Fruit fly (Drosophila melanogaster): ENCODE results near the gene CG32485.

CG32485 gene

dm6 chr3L:3081146-3081872, 31.2 kb downstream of the CG32485 start (continued):
- peak; percentile 99 for TF ChIP-seq CrebB (tag; optimal IDR thresholded peaks at IDR 0.05)
- peak; percentile 97 for TF ChIP-seq CG1233 (GFP tag; optimal IDR thresholded peaks at IDR 0.05)
- TF ChIP-seq HmgD (GFP tag; optimal IDR thresholded peaks at IDR 0.05): peak; percentile 80
- peak; percentile 96 for TF ChIP-seq danr (GFP tag; IDR thresholded peaks at IDR 0.05)
- TF ChIP-seq CG10321 (GFP tag; IDR thresholded peaks at IDR 0.05): peak; percentile 88
- peak; percentile 97 for TF ChIP-seq CG10654 (GFP tag; optimal IDR thresholded peaks at IDR 0.05)
- TF ChIP-seq CG11093 (GFP tag; IDR thresholded peaks at IDR 0.05): peak; percentile 96
- peak; percentile 100 for TF ChIP-seq row (GFP tag; IDR thresholded peaks at IDR 0.05)
- TF ChIP-seq E2f1 (GFP tag; IDR thresholded peaks at IDR 0.05): peak; percentile 98
- peak; percentile 95 for TF ChIP-seq Fer2 (tag; optimal IDR thresholded peaks at IDR 0.05)
- TF ChIP-seq sima (GFP tag; optimal IDR thresholded peaks at IDR 0.05): peak; percentile 90
- TF ChIP-seq BEAF-32 (GFP tag; optimal IDR thresholded peaks at IDR 0.05): peak; percentile 24
- TF ChIP-seq CG32767 (GFP tag; IDR thresholded peaks at IDR 0.05): peak; percentile 99
- TF ChIP-seq bab2 (GFP tag; optimal IDR thresholded peaks at IDR 0.05): peak; percentile 97
- TF ChIP-seq eyg (GFP tag; optimal IDR thresholded peaks at IDR 0.05): peak; percentile 92
- TF ChIP-seq Max (GFP tag; optimal IDR thresholded peaks at IDR 0.05): peak; percentile 99
- TF ChIP-seq lmd (GFP tag; IDR thresholded peaks at IDR 0.05): peak; percentile 98
- TF ChIP-seq CG1602 (GFP tag; optimal IDR thresholded peaks at IDR 0.05): peak; percentile 97
- peak; percentile 97 for TF ChIP-seq CG6175 (GFP tag; IDR thresholded peaks at IDR 0.05)
- peak; percentile 91 for TF ChIP-seq CG9437 (GFP tag; optimal IDR thresholded peaks at IDR 0.05)
- peak; percentile 98 for TF ChIP-seq Dek (tag; optimal IDR thresholded peaks at IDR 0.05)
- TF ChIP-seq CG14050 (GFP tag; IDR thresholded peaks at IDR 0.05): peak; percentile 98
- TF ChIP-seq ken (GFP tag; IDR thresholded peaks at IDR 0.05): peak; percentile 99
- peak; percentile 97 for TF ChIP-seq CG30431 (GFP tag; optimal IDR thresholded peaks at IDR 0.05)
- peak; percentile 95 for TF ChIP-seq CG17361 (GFP tag; IDR thresholded peaks at IDR 0.05)
- peak; percentile 97 for TF ChIP-seq CG4328 (GFP tag; optimal IDR thresholded peaks at IDR 0.05)
- peak; percentile 99 for TF ChIP-seq Ada2b (GFP tag; IDR thresholded peaks at IDR 0.05)
- peak; percentile 98 for TF ChIP-seq Aef1 (GFP tag; IDR thresholded peaks at IDR 0.05)
- peak; percentile 99 for TF ChIP-seq zfh1 (GFP tag; IDR thresholded peaks at IDR 0.05)
- TF ChIP-seq CG6791 (GFP tag; IDR thresholded peaks at IDR 0.05; ENCODE audit: partially characterized antibody): peak; percentile 80; the same call in 2 of the 3 replicates
- TF ChIP-seq grn (GFP tag; optimal IDR thresholded peaks at IDR 0.05): peak; percentile 90
- TF ChIP-seq Bgb (GFP tag; IDR thresholded peaks at IDR 0.05; ENCODE audit: partially characterized antibody): peak; percentile 81
- peak; percentile 98 for TF ChIP-seq CG1603 (tag; optimal IDR thresholded peaks at IDR 0.05)
- TF ChIP-seq inv (GFP tag; IDR thresholded peaks at IDR 0.05; ENCODE audit: partially characterized antibody): peak; percentile 79
- TF ChIP-seq CG2129 (GFP tag; IDR thresholded peaks at IDR 0.05; ENCODE audit: partially characterized antibody): no peak
- TF ChIP-seq kah (GFP tag; optimal IDR thresholded peaks at IDR 0.05): peak; percentile 96
- TF ChIP-seq salm (tag; optimal IDR thresholded peaks at IDR 0.05): peak; percentile 98
- TF ChIP-seq HmgZ (tag; optimal IDR thresholded peaks at IDR 0.05): peak; percentile 99
- peak; percentile 95 for TF ChIP-seq CG10431 (GFP tag; optimal IDR thresholded peaks at IDR 0.05)
- TF ChIP-seq HLHmδ (GFP tag; optimal IDR thresholded peaks at IDR 0.05): peak; percentile 31
- peak; percentile 99 for TF ChIP-seq BtbVII (GFP tag; optimal IDR thresholded peaks at IDR 0.05)
- peak; percentile 98 for TF ChIP-seq CG17568 (GFP tag; optimal IDR thresholded peaks at IDR 0.05)
- peak; percentile 92 for TF ChIP-seq crc (GFP tag; optimal IDR thresholded peaks at IDR 0.05)
- TF ChIP-seq CG9609 (GFP tag; optimal IDR thresholded peaks at IDR 0.05): peak; percentile 95
- TF ChIP-seq ems (GFP tag; optimal IDR thresholded peaks at IDR 0.05): peak; percentile 98
- TF ChIP-seq CG3726 (GFP tag; IDR thresholded peaks at IDR 0.05): peak; percentile 97
- TF ChIP-seq CG6654 (GFP tag; optimal IDR thresholded peaks at IDR 0.05): peak; percentile 98
- 0 out of 2 replicates have a peak, but pooled peaks have one; percentile 18 for TF ChIP-seq CG42726 (GFP tag; IDR thresholded peaks at IDR 0.05; ENCODE audit: partially characterized antibody)
- TF ChIP-seq CG7357 (GFP tag; IDR thresholded peaks at IDR 0.05): peak; percentile 94

All from whole organism, embryonic.